Fruit fly (Drosophila melanogaster) whole organism, embryonic: ENCODE data around the gene CG5810.

Experiments
- Aef1 ChIP-seq: fragments of 200-800 bp; sonication (Bioruptor generic); IDR thresholded peaks from 3 replicates; pipeline ENCODE4 v1.3.6; 2022; ENCODE audit warnings: missing biosample characterization, missing genetic modification characterization
- Atf3 ChIP-seq: fragments of 200-800 bp; sonication (Bioruptor generic); optimal IDR thresholded peaks from 3 replicates; lab custom pipeline; 2016; ENCODE audit warnings: missing biosample characterization, missing genetic modification characterization
- BEAF-32 ChIP-seq: fragments of 200-800 bp; sonication (Bioruptor generic); optimal IDR thresholded peaks from 3 replicates; lab custom pipeline; 2017; ENCODE audit warnings: missing biosample characterization, missing genetic modification characterization, mild to moderate bottlenecking, moderate library complexity, missing genetic modification reagents
- BtbVII ChIP-seq: fragments of 200-800 bp; sonication (Bioruptor generic); optimal IDR thresholded peaks from 3 replicates; lab custom pipeline; 2017; ENCODE audit warnings: missing biosample characterization, mild to moderate bottlenecking, missing genetic modification characterization
- CG10147 ChIP-seq: fragments of 200-800 bp; sonication (Bioruptor generic); optimal IDR thresholded peaks from 2 replicates; lab custom pipeline; 2019; ENCODE audit warnings: missing biosample characterization, mild to moderate bottlenecking, missing genetic modification characterization, moderate library complexity
- CG10274 ChIP-seq: fragments of 200-800 bp; sonication (Bioruptor generic); optimal IDR thresholded peaks from 3 replicates; lab custom pipeline; 2017; ENCODE audit warnings: missing biosample characterization, mild to moderate bottlenecking, missing genetic modification characterization
- CG11398 ChIP-seq: fragments of 200-800 bp; sonication (Bioruptor generic); optimal IDR thresholded peaks from 2 replicates; lab custom pipeline; 2016; ENCODE audit warnings: missing biosample characterization, missing genetic modification characterization
- CG11695 ChIP-seq: fragments of 200-800 bp; sonication (Bioruptor generic); IDR thresholded peaks from 3 replicates; pipeline ENCODE4 v1.3.6; 2022; ENCODE audit warnings: missing biosample characterization, missing genetic modification characterization
- CG14014 ChIP-seq: fragments of 200-800 bp; sonication (Bioruptor generic); IDR thresholded peaks from 2 replicates; pipeline ENCODE4 v1.3.6; 2022; ENCODE audit warnings: missing biosample characterization, missing genetic modification characterization
- CG1602 ChIP-seq: fragments of 200-800 bp; sonication (Bioruptor generic); optimal IDR thresholded peaks from 3 replicates; lab custom pipeline; 2016; ENCODE audit warnings: missing biosample characterization, missing genetic modification characterization
- CG17328 ChIP-seq: fragments of 200-800 bp; sonication (Bioruptor generic); IDR thresholded peaks from 2 replicates; pipeline ENCODE4 v1.3.6; 2022; ENCODE audit warnings: missing biosample characterization, missing genetic modification characterization
- CG17612 ChIP-seq: fragments of 200-800 bp; sonication (Bioruptor generic); IDR thresholded peaks from 2 replicates; pipeline ENCODE4 v1.3.6; 2022; ENCODE audit warnings: missing biosample characterization, missing genetic modification characterization
- CG18011 ChIP-seq: fragments of 200-800 bp; sonication (Bioruptor generic); optimal IDR thresholded peaks from 2 replicates; lab custom pipeline; 2017; ENCODE audit warnings: missing biosample characterization, missing genetic modification characterization, mild to moderate bottlenecking, moderate library complexity, missing genotype
- CG18262 ChIP-seq: fragments of 200-800 bp; optimal IDR thresholded peaks from 3 replicates; lab custom pipeline; 2019; ENCODE audit warnings: missing biosample characterization, mild to moderate bottlenecking, missing genetic modification characterization, moderate library complexity
- CG2129 ChIP-seq: fragments of 200-800 bp; sonication (Bioruptor generic); IDR thresholded peaks from 2 replicates; pipeline ENCODE4 v1.3.6; 2022; ENCODE audit warnings: missing biosample characterization, missing genetic modification characterization; ENCODE audit not compliant: partially characterized antibody
- CG2678 ChIP-seq: fragments of 200-800 bp; sonication (Bioruptor generic); optimal IDR thresholded peaks from 3 replicates; lab custom pipeline; 2019; ENCODE audit warnings: missing biosample characterization, mild to moderate bottlenecking, missing genetic modification characterization, moderate library complexity
- CG30020 ChIP-seq: fragments of 200-800 bp; optimal IDR thresholded peaks from 2 replicates; lab custom pipeline; 2019; ENCODE audit warnings: missing biosample characterization, mild to moderate bottlenecking, missing genetic modification characterization, moderate library complexity
- CG31224 ChIP-seq: fragments of 200-800 bp; sonication (Bioruptor generic); IDR thresholded peaks from 2 replicates; pipeline ENCODE4 v1.3.6; 2022; ENCODE audit warnings: missing biosample characterization, missing genetic modification characterization
- CG34224 ChIP-seq: fragments of 200-800 bp; sonication (Bioruptor generic); IDR thresholded peaks from 3 replicates; pipeline ENCODE4 v1.3.6; 2022; ENCODE audit warnings: missing biosample characterization, missing genetic modification characterization; ENCODE audit not compliant: partially characterized antibody
- CG3726 ChIP-seq: fragments of 200-800 bp; sonication (Bioruptor generic); IDR thresholded peaks from 3 replicates; pipeline ENCODE4, ENCODE4 v1.3.6; 2022; ENCODE audit warnings: missing biosample characterization, missing genetic modification characterization
- CG3847 ChIP-seq: fragments of 200-800 bp; sonication (Bioruptor generic); IDR thresholded peaks from 2 replicates; pipeline ENCODE4 v1.3.6; 2022; ENCODE audit warnings: missing biosample characterization, missing genetic modification characterization
- CG4360 ChIP-seq: fragments of 200-800 bp; sonication (Bioruptor generic); IDR thresholded peaks from 2 replicates; pipeline ENCODE4 v1.3.6; 2022; ENCODE audit warnings: missing biosample characterization, missing genetic modification characterization
- CG4730 ChIP-seq: fragments of 200-800 bp; sonication (Bioruptor generic); IDR thresholded peaks from 2 replicates; pipeline ENCODE4 v1.3.6; 2022; ENCODE audit warnings: missing biosample characterization, missing genetic modification characterization
- CG6791 ChIP-seq: fragments of 200-800 bp; sonication (Bioruptor generic); IDR thresholded peaks from 3 replicates; pipeline ENCODE4 v1.3.6; 2022; ENCODE audit warnings: missing biosample characterization, missing genetic modification characterization; ENCODE audit not compliant: partially characterized antibody
- CG6854 ChIP-seq: fragments of 200-800 bp; sonication (Bioruptor generic); optimal IDR thresholded peaks from 3 replicates; lab custom pipeline; 2017; ENCODE audit warnings: missing biosample characterization, mild to moderate bottlenecking, missing genetic modification characterization
- CG8089 ChIP-seq: fragments of 200-800 bp; sonication (Bioruptor generic); optimal IDR thresholded peaks from 3 replicates; lab custom pipeline; 2016; ENCODE audit warnings: missing biosample characterization, missing genetic modification characterization
- CG9817 ChIP-seq: fragments of 200-800 bp; sonication (Bioruptor generic); optimal IDR thresholded peaks from 2 replicates; lab custom pipeline; 2018; ENCODE audit warnings: missing biosample characterization, mild to moderate bottlenecking, missing genetic modification characterization, moderate library complexity
- CrebB ChIP-seq: fragments of 200-800 bp; sonication (Bioruptor generic); optimal IDR thresholded peaks from 3 replicates; lab custom pipeline; 2018; ENCODE audit warnings: missing biosample characterization, mild to moderate bottlenecking, missing genetic modification characterization
- Hey ChIP-seq: fragments of 200-800 bp; sonication (Bioruptor generic); optimal IDR thresholded peaks from 3 replicates; lab custom pipeline; 2018; ENCODE audit warnings: missing biosample characterization, mild to moderate bottlenecking, missing genetic modification characterization
- Hr51 ChIP-seq, 2 experiments: fragments of 200-800 bp; sonication (Bioruptor generic); optimal IDR thresholded peaks; 2 replicates in 1 of 2; 3 replicates in 1 of 2; lab custom pipeline; 2016 to 2018; ENCODE audit warnings: missing biosample characterization in 2 of 2, missing genetic modification characterization in 2 of 2, mild to moderate bottlenecking in 1 of 2, moderate library complexity in 1 of 2
- Hsf ChIP-seq: fragments of 200-800 bp; sonication (Bioruptor generic); optimal IDR thresholded peaks from 3 replicates; lab custom pipeline; 2016; ENCODE audit warnings: missing biosample characterization, missing genetic modification characterization
- Lhr ChIP-seq: fragments of 200-800 bp; sonication (Bioruptor generic); optimal IDR thresholded peaks from 3 replicates; lab custom pipeline; 2017; ENCODE audit warnings: mild to moderate bottlenecking, missing biosample characterization, missing genetic modification reagents, missing genetic modification characterization
- Med ChIP-seq: fragments of 200-800 bp; sonication (Bioruptor generic); peaks from one replicate; lab custom pipeline; 2016; ENCODE audit warnings: missing biosample characterization, missing genetic modification characterization, mild to moderate bottlenecking, inconsistent platforms, moderate library complexity
- Trl ChIP-seq, 3 experiments: fragments of >200 bp in 2 of 3; fragments of 200-800 bp in 1 of 3; sonication (Bioruptor generic) in 1 of 3; optimal IDR thresholded peaks; 2 replicates in 1 of 3; 3 replicates in 2 of 3; lab custom pipeline; 2016 to 2017; ENCODE audit warnings: missing biosample characterization in 1 of 3, missing genetic modification characterization in 1 of 3
- ase ChIP-seq: fragments of 200-800 bp; sonication (Bioruptor generic); IDR thresholded peaks from 3 replicates; pipeline ENCODE4 v1.3.6; 2022; ENCODE audit warnings: missing biosample characterization, missing genetic modification characterization
- bcd ChIP-seq: fragments of 200-800 bp; sonication (Bioruptor generic); optimal IDR thresholded peaks from 2 replicates; lab custom pipeline; 2017; ENCODE audit warnings: missing biosample characterization, mild to moderate bottlenecking, missing genetic modification characterization
- corto ChIP-seq: fragments of 200-800 bp; sonication (Bioruptor generic); optimal IDR thresholded peaks from 2 replicates; lab custom pipeline; 2016; ENCODE audit warnings: missing biosample characterization, mild to moderate bottlenecking, missing genetic modification characterization, moderate library complexity
- emc ChIP-seq: fragments of 200-800 bp; sonication (Bioruptor generic); optimal IDR thresholded peaks from 2 replicates; lab custom pipeline; 2016; ENCODE audit warnings: missing biosample characterization, missing genetic modification characterization
- exex ChIP-seq: fragments of 200-800 bp; sonication (Bioruptor generic); optimal IDR thresholded peaks from 4 replicates; lab custom pipeline; 2018; ENCODE audit warnings: missing biosample characterization, mild to moderate bottlenecking, missing genetic modification characterization, moderate library complexity
- gem ChIP-seq: fragments of 200-800 bp; sonication (Bioruptor generic); optimal IDR thresholded peaks from 2 replicates; lab custom pipeline; 2019; ENCODE audit warnings: missing biosample characterization, mild to moderate bottlenecking, missing genetic modification characterization, moderate library complexity
- gsb ChIP-seq: fragments of 200-800 bp; sonication (Bioruptor generic); IDR thresholded peaks from 2 replicates; pipeline ENCODE4 v1.3.6; 2022; ENCODE audit warnings: missing biosample characterization, missing genetic modification characterization
- lab ChIP-seq: fragments of 200-800 bp; sonication (Bioruptor generic); optimal IDR thresholded peaks from 3 replicates; lab custom pipeline; 2017; ENCODE audit warnings: missing biosample characterization, missing genetic modification characterization, mild to moderate bottlenecking, moderate library complexity, missing genetic modification reagents
- lbe ChIP-seq: fragments of 200-800 bp; sonication (Bioruptor generic); optimal IDR thresholded peaks from 2 replicates; lab custom pipeline; 2016; ENCODE audit warnings: missing biosample characterization, mild to moderate bottlenecking, missing genetic modification characterization
- lov ChIP-seq, 2 experiments: fragments of 200-800 bp in 1 of 2; fragments of >200 bp in 1 of 2; sonication (Bioruptor generic) in 1 of 2; IDR thresholded peaks in 1 of 2; optimal IDR thresholded peaks in 1 of 2; 2 replicates in 1 of 2; 3 replicates in 1 of 2; pipeline versions ENCODE4 v1.3.6 to Lab custom; 2017 to 2022; ENCODE audit warnings: missing biosample characterization in 1 of 2, missing genetic modification characterization in 1 of 2
- pb ChIP-seq: fragments of 200-800 bp; sonication (Bioruptor generic); optimal IDR thresholded peaks from 3 replicates; lab custom pipeline; 2016; ENCODE audit warnings: missing biosample characterization, missing genetic modification characterization
- pum ChIP-seq: fragments of 200-800 bp; sonication (Bioruptor generic); optimal IDR thresholded peaks from 2 replicates; lab custom pipeline; 2016; ENCODE audit warnings: missing biosample characterization, missing genetic modification characterization
- pzg ChIP-seq: fragments of 200-800 bp; sonication (Bioruptor generic); optimal IDR thresholded peaks from 3 replicates; lab custom pipeline; 2018; ENCODE audit warnings: missing biosample characterization, mild to moderate bottlenecking, missing genetic modification characterization, moderate library complexity
- sens ChIP-seq: fragments of 200-800 bp; sonication (Bioruptor generic); peaks from one replicate; lab custom pipeline; 2016; ENCODE audit warnings: missing biosample characterization, missing genetic modification characterization
- tgo ChIP-seq: fragments of 200-800 bp; sonication (Bioruptor generic); IDR thresholded peaks from 3 replicates; pipeline ENCODE4 v1.3.6; 2022; ENCODE audit warnings: missing biosample characterization, missing genetic modification characterization
- zf30C ChIP-seq: fragments of 200-800 bp; sonication (Bioruptor generic); optimal IDR thresholded peaks from 3 replicates; lab custom pipeline; 2018; ENCODE audit warnings: missing biosample characterization, mild to moderate bottlenecking, missing genetic modification characterization

The CG5810 gene

DNA sequence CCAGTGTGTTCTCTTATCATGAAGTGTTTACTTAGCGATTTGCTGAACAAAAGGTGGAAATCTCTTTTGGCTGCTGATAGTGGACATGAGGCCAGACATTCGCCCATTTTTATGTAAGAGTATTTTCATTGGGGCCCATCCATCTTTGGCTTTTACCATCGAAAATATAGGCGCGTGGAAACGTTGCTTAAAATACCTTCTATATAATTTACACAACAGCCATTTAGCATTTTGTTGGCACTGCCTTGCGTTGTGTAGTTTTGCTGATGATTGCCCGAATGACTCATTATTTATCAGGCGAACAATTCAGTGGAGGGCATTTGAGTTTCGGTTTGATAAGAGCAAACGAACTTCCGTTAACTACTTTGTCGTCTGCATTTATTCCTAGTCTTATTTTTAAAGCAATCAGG is 2.0 kb upstream of the CG5810 start (continued):
- no peak for TF ChIP-seq corto
- peak; percentile 19 for TF ChIP-seq Hsf (GFP tag; lab: Kevin White, UChicago)
- TF ChIP-seq CG31224, result peak; percentile 35; the same call in 1 of the 2 replicates
- no peak for TF ChIP-seq CG6854 (GFP tag; lab: Kevin White, UChicago)
- TF ChIP-seq gem, result peak; percentile 57
- TF ChIP-seq CG18011 (GFP tag; lab: Kevin White, UChicago), result peak; percentile 52
- peak; percentile 77 for TF ChIP-seq exex (tag; lab: Kevin White, UChicago)
- no peak for TF ChIP-seq tgo (GFP tag; lab: Robert Waterston, UW)
- no peak for TF ChIP-seq lbe (GFP tag; lab: Kevin White, UChicago)
- peak; percentile 54 for TF ChIP-seq CG14014 (GFP tag; lab: Robert Waterston, UW)
- TF ChIP-seq CrebB (tag; lab: Kevin White, UChicago), result no peak
- no peak for TF ChIP-seq CG18262 (tag; lab: Kevin White, UChicago)
- no peak for TF ChIP-seq pum (GFP tag; lab: Kevin White, UChicago)
- TF ChIP-seq CG34224, result no peak
- no peak for TF ChIP-seq CG8089 (GFP tag; lab: Kevin White, UChicago)
- peak; percentile 8 for TF ChIP-seq CG10147
- TF ChIP-seq sens (GFP tag; lab: Kevin White, UChicago), result peak; percentile 51
- no peak for TF ChIP-seq zf30C
- TF ChIP-seq pb, result no peak
- TF ChIP-seq CG1602 (GFP tag; lab: Kevin White, UChicago), result no peak
- peak in 1 of 2 experiments; percentile 61 for TF ChIP-seq Hr51 (GFP tag; optimal IDR thresholded peaks at IDR 0.05; lab: Kevin White, UChicago)
- TF ChIP-seq CG11695 (GFP tag; lab: Robert Waterston, UW), result no peak; the same call in 2 of the 3 replicates
- peak; percentile 51 for TF ChIP-seq lab (GFP tag; lab: Kevin White, UChicago)
- no peak for TF ChIP-seq CG2129 (GFP tag; lab: Robert Waterston, UW)
- peak; percentile 52 for TF ChIP-seq CG17328 (GFP tag; lab: Robert Waterston, UW)
- TF ChIP-seq CG2678 (tag; lab: Kevin White, UChicago), result peak; percentile 53
- TF ChIP-seq gsb (GFP tag; lab: Robert Waterston, UW), result no peak
- TF ChIP-seq CG3847, result peak; percentile 43
- no peak for TF ChIP-seq ase (GFP tag; lab: Robert Waterston, UW)
- no peak for TF ChIP-seq Lhr (GFP tag; lab: Kevin White, UChicago)
- no peak for TF ChIP-seq CG4360 (GFP tag; lab: Robert Waterston, UW)
- TF ChIP-seq Trl (optimal IDR thresholded peaks at IDR 0.05; lab: Kevin White, UChicago), result no peak
- no peak for TF ChIP-seq Trl (GFP tag; optimal IDR thresholded peaks at IDR 0.05; lab: Kevin White, UChicago)
- no peak for TF ChIP-seq lov (optimal IDR thresholded peaks at IDR 0.05; lab: Kevin White, UChicago)
- TF ChIP-seq lov (GFP tag; IDR thresholded peaks at IDR 0.05; lab: Robert Waterston, UW), result no peak
- no peak for TF ChIP-seq CG17612 (GFP tag; lab: Robert Waterston, UW)
- TF ChIP-seq CG10274 (GFP tag; lab: Kevin White, UChicago), result peak; percentile 25
- TF ChIP-seq CG6791, result no peak
- TF ChIP-seq CG30020, result no peak
- TF ChIP-seq CG4730, result 0 out of 2 replicates have a peak, but pooled peaks have one; percentile 21
- TF ChIP-seq CG11398 (GFP tag; lab: Kevin White, UChicago), result peak; percentile 5
- TF ChIP-seq Aef1 (GFP tag; lab: Robert Waterston, UW), result peak; percentile 32; the same call in 2 of the 3 replicates
- no peak for TF ChIP-seq BEAF-32
- no peak for TF ChIP-seq pzg (GFP tag; lab: Kevin White, UChicago)
- peak; percentile 87 for TF ChIP-seq Med (GFP tag; lab: Kevin White, UChicago)
- TF ChIP-seq BtbVII (GFP tag; lab: Kevin White, UChicago), result no peak
- TF ChIP-seq Hey (tag; lab: Kevin White, UChicago), result peak; percentile 3
- no peak for TF ChIP-seq Atf3 (GFP tag; lab: Kevin White, UChicago)
- peak; percentile 30 for TF ChIP-seq CG9817 (tag; lab: Kevin White, UChicago)
- TF ChIP-seq emc (GFP tag; lab: Kevin White, UChicago), result no peak
- peak; percentile 15 for TF ChIP-seq bcd (GFP tag; lab: Kevin White, UChicago)
- no peak for TF ChIP-seq CG3726 (GFP tag; lab: Robert Waterston, UW)
